Fruit fly (Drosophila melanogaster) whole organism, larva: Measurements from ENCODE around the gene CG17294.

Source experiments
- noc ChIP-seq: fragments of 200-800 bp; sonication (Bioruptor generic); optimal IDR thresholded peaks from 3 replicates; lab custom pipeline; 2019; ENCODE audit warnings: missing biosample characterization, mild to moderate bottlenecking, missing genetic modification characterization, moderate library complexity

CG17294 gene

dm6 chr2L:8361204-8361952 is 15.5 kb upstream of the CG17294 start:
- no peak for TF ChIP-seq noc (tag; lab: Kevin White, UChicago)

- TF ChIP-seq noc (tag; lab: Kevin White, UChicago): peak; percentile 88
Observed at dm6 chr2L:8362273-8362954, 14.4 kb upstream of the CG17294 start, which contains the start of gene CG7627. Gene CG7627, minus strand, starts transcription at chr2L:8362469.

dm6 chr2L:8362955-8363285 is 13.9 kb upstream of the CG17294 start:
- no peak for TF ChIP-seq noc (tag; lab: Kevin White, UChicago)

- peak; percentile 31 for TF ChIP-seq noc (tag; lab: Kevin White, UChicago)
Observed at dm6 chr2L:8364006-8364956, 12.6 kb upstream of the CG17294 start, which contains the start of the genes RpS13 and CSN8. Gene RpS13, minus strand, starts transcription at chr2L:8364662. Gene CSN8, plus strand, starts transcription at chr2L:8364855.

- no peak for TF ChIP-seq noc (tag; lab: Kevin White, UChicago)
Observed at dm6 chr2L:8365701-8366643, 10.9 kb upstream of the CG17294 start, which contains the start of gene Pp2A-29B. Gene Pp2A-29B, plus strand, starts transcription at chr2L:8366038.

dm6 chr2L:8370364-8371326 is 6.2 kb upstream of the CG17294 start, which contains the start of gene CG17292:
Gene CG17292, plus strand, starts transcription at chr2L:8370454.
- TF ChIP-seq noc (tag; lab: Kevin White, UChicago): peak; percentile 70

dm6 chr2L:8371354-8371937 is 5.4 kb upstream of the CG17294 start:
- TF ChIP-seq noc (tag; lab: Kevin White, UChicago): no peak

dm6 chr2L:8372248-8372647 is 4.6 kb upstream of the CG17294 start:
- TF ChIP-seq noc (tag; lab: Kevin White, UChicago): no peak

- TF ChIP-seq noc (tag; lab: Kevin White, UChicago): no peak
Observed at dm6 chr2L:8374235-8374634, 2.6 kb upstream of the CG17294 start, which contains the start of gene Wdr82. Gene Wdr82, plus strand, starts transcription at chr2L:8374461.

dm6 chr2L:8381508-8382036 is 4.7 kb downstream of the CG17294 start, which contains the start of gene AlaRS:
Gene AlaRS, minus strand, starts transcription at chr2L:8381764.
- TF ChIP-seq noc (tag; lab: Kevin White, UChicago): peak; percentile 70

- TF ChIP-seq noc (tag; lab: Kevin White, UChicago): peak; percentile 69
Observed at dm6 chr2L:8382646-8383045, 5.8 kb downstream of the CG17294 start, which contains the start of the genes CG13392 and Rcd4. Gene CG13392, minus strand, starts transcription at chr2L:8382807. Gene Rcd4, plus strand, starts transcription at chr2L:8382861.

- peak; percentile 97 for TF ChIP-seq noc (tag; lab: Kevin White, UChicago)
Observed at dm6 chr2L:8384108-8384601, 7.3 kb downstream of the CG17294 start, which contains the start of the genes Dad1 and CG13384. Gene Dad1, minus strand, starts transcription at chr2L:8384137. Gene CG13384, plus strand, starts transcription at chr2L:8384455.
